Worm (Caenorhabditis elegans): ENCODE results near the gene sdz-4.
A peak's percentile ranks its signal among the peaks of the same experiment; 100 is the strongest.

DNA sequence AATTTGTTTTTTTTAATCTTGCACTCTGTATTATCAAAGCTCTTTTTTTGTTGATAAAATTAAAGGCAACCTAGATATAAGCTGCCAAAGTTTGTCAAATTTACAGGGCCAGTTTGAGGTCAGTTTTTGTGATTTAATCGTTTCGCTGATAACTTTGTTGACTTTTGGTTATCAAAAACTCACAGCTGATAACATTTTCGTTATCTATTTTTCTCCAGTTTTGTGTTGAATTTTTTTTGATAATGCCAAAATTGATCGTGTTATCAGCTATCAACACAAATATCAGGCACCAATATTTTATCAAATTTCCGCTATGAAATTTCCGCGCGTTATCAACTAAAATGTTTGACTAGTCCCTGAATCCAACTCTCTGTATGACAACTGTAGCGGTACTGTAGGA lies 43.5 kb upstream of the sdz-4 start:
- TF ChIP-seq blmp-1 (tag; optimal IDR thresholded peaks at IDR 0.05; ENCODE audit: insufficient read depth): no peak
- TF ChIP-seq snpc-4 (tag; optimal IDR thresholded peaks at IDR 0.05): no peak
- no peak for TF ChIP-seq ztf-4 (tag; optimal IDR thresholded peaks at IDR 0.05)
- no peak for TF ChIP-seq elt-3 (tag; optimal IDR thresholded peaks at IDR 0.05)
- no peak for TF ChIP-seq lin-13 (GFP tag; optimal IDR thresholded peaks at IDR 0.05)
- TF ChIP-seq nhr-77 (tag; optimal IDR thresholded peaks at IDR 0.05): no peak
- TF ChIP-seq aly-2 (tag; optimal IDR thresholded peaks at IDR 0.05): no peak
- no peak for TF ChIP-seq unc-39 (tag; optimal IDR thresholded peaks at IDR 0.05)
- no peak for TF ChIP-seq ceh-82 (tag; optimal IDR thresholded peaks at IDR 0.05)
- TF ChIP-seq lsy-2 (tag; optimal IDR thresholded peaks at IDR 0.05): no peak
- TF ChIP-seq ama-1 (optimal IDR thresholded peaks at IDR 0.05): no peak
- peak; percentile 99 for TF ChIP-seq fos-1 (tag; optimal IDR thresholded peaks at IDR 0.05)
